Worm (Caenorhabditis elegans): ENCODE measurements around the gene F54F2.7.

DNA sequence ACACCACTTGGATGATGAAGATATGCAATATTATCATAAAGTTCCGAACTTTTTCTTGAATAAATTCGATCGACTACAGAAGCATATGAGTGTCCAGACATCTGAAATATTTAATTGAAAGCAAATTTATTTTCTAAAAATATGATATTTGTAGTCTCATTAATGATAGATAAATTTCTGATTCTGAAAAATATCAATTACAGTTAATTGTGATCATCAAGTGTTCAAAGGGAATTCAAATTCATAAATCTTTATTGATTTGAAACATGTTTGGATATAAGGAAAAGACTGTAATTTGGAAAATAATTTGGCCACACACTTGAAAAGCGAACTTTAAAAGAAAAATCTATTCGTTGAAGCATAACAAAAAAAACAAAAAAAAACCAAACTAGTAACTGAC, at the start of gene F54F2.7:
- TF ChIP-seq W03F9.2 (tag; optimal IDR thresholded peaks at IDR 0.05): no peak
- TF ChIP-seq him-1 (tag; optimal IDR thresholded peaks at IDR 0.05): no peak
- no peak for TF ChIP-seq dao-5 (tag; optimal IDR thresholded peaks at IDR 0.05)

Measured in whole organism, L4/young adult.